Worm (Caenorhabditis elegans): Measurements from ENCODE around the gene Y38C1AA.19.
A peak's percentile ranks its signal among the peaks of the same experiment; 100 is the strongest.

ce11 chrIV:192046-192445, 32.1 kb downstream of the Y38C1AA.19 start, which contains the start of gene Y38C1AA.12:
- no peak for TF ChIP-seq egl-27 (tag; optimal IDR thresholded peaks at IDR 0.05)
- TF ChIP-seq skn-1 (tag; optimal IDR thresholded peaks at IDR 0.05), result no peak
- TF ChIP-seq ama-1 (optimal IDR thresholded peaks at IDR 0.05), result peak; percentile 16
- TF ChIP-seq mdl-1 (tag; optimal IDR thresholded peaks at IDR 0.05), result no peak
- no peak for TF ChIP-seq madf-5 (GFP tag; IDR thresholded peaks at IDR 0.05)
- TF ChIP-seq pqm-1 (tag; optimal IDR thresholded peaks at IDR 0.05), result no peak
- no peak for TF ChIP-seq ztf-11 (tag; optimal IDR thresholded peaks at IDR 0.05)
- no peak for TF ChIP-seq unc-62 (GFP tag; optimal IDR thresholded peaks at IDR 0.05 in 1 of 2)
- no peak for TF ChIP-seq unc-62 (tag; optimal IDR thresholded peaks at IDR 0.05)
- peak; percentile 90 for TF ChIP-seq unc-130 (GFP tag; optimal IDR thresholded peaks at IDR 0.05)
- TF ChIP-seq aha-1 (tag), result no peak
- TF ChIP-seq nhr-11 (tag; optimal IDR thresholded peaks at IDR 0.05), result no peak
- TF ChIP-seq aly-2 (tag; optimal IDR thresholded peaks at IDR 0.05), result no peak
- peak; percentile 69 for TF ChIP-seq nhr-77 (tag; optimal IDR thresholded peaks at IDR 0.05)
- TF ChIP-seq ces-1 (GFP tag; optimal IDR thresholded peaks at IDR 0.05), result no peak
